Worm (Caenorhabditis elegans) whole organism, young adult: ENCODE results near the gene gss-1.

Experiments
- B0261.1 ChIP-seq: sonication (generic microtip); optimal IDR thresholded peaks from 2 replicates; lab custom pipeline; 2016; ENCODE audit warnings: mild to moderate bottlenecking, missing genetic modification characterization, moderate library complexity, missing compliant biosample characterization
- C06A6.2 ChIP-seq: fragments of 200-800 bp; sonication (Bioruptor generic); conservative IDR thresholded peaks from 2 replicates; pipeline ENCODE4 v1.3.6; 2022; ENCODE audit warnings: missing genetic modification characterization, missing compliant biosample characterization
- C17E4.6 ChIP-seq: fragments of 200-800 bp; sonication (Bioruptor generic); IDR thresholded peaks from 2 replicates; pipeline ENCODE4 v1.3.6; 2022; ENCODE audit warnings: missing genetic modification reagents, missing genetic modification characterization, missing compliant biosample characterization
- F39B2.1 ChIP-seq: fragments of 200-800 bp; sonication (Bioruptor generic); IDR thresholded peaks from 2 replicates; pipeline ENCODE4 v1.3.6; 2022; ENCODE audit warnings: missing genetic modification reagents, missing genetic modification characterization, missing compliant biosample characterization
- K11D2.4 ChIP-seq: fragments of 200-800 bp; sonication (Bioruptor generic); IDR thresholded peaks from 2 replicates; pipeline ENCODE4 v1.3.6; 2022; ENCODE audit warnings: missing genetic modification reagents, missing genetic modification characterization, missing compliant biosample characterization
- T07F8.4 ChIP-seq: sonication (generic microtip); optimal IDR thresholded peaks from 2 replicates; lab custom pipeline; 2016; ENCODE audit warnings: mild to moderate bottlenecking, missing genetic modification characterization, moderate library complexity, missing compliant biosample characterization
- ama-1 ChIP-seq, 3 experiments: fragments of 150-350 bp in 1 of 3; sonication (generic microtip) in 2 of 3; optimal IDR thresholded peaks; 2 replicates each; lab custom pipeline; 2014 to 2018; ENCODE audit warnings: missing biosample characterization in 2 of 3, missing genetic modification characterization in 2 of 3, missing genetic modification reagents in 2 of 3
- aptf-2 ChIP-seq: fragments of 200-800 bp; sonication (Bioruptor generic); conservative IDR thresholded peaks from 2 replicates; pipeline ENCODE4 v1.3.6; 2022; ENCODE audit warnings: missing genetic modification reagents, missing genetic modification characterization, missing compliant biosample characterization
- atf-7 ChIP-seq: sonication (generic microtip); optimal IDR thresholded peaks from 2 replicates; lab custom pipeline; 2017; ENCODE audit warnings: mild to moderate bottlenecking, missing genetic modification characterization, missing compliant biosample characterization
- bed-2 ChIP-seq: fragments of 200-800 bp; sonication (Bioruptor generic); IDR thresholded peaks from 2 replicates; pipeline ENCODE4 v1.3.6; 2022; ENCODE audit warnings: missing genetic modification reagents, missing genetic modification characterization, missing compliant biosample characterization
- ccch-3 ChIP-seq: fragments of 200-800 bp; sonication (Bioruptor generic); optimal IDR thresholded peaks from 2 replicates; lab custom pipeline; 2018; ENCODE audit warnings: mild to moderate bottlenecking, missing genetic modification characterization, missing compliant biosample characterization
- cebp-1 ChIP-seq, 2 experiments: fragments of 200-800 bp in 1 of 2; sonication (Bioruptor generic) in 1 of 2; sonication (generic microtip) in 1 of 2; IDR thresholded peaks in 1 of 2; optimal IDR thresholded peaks in 1 of 2; 2 replicates each; pipeline versions ENCODE4 v1.3.6 to Lab custom; 2017 to 2022; ENCODE audit warnings: missing compliant biosample characterization in 2 of 2, missing genetic modification characterization in 2 of 2, mild to moderate bottlenecking in 1 of 2, missing genetic modification reagents in 1 of 2, moderate library complexity in 1 of 2
- cebp-2 ChIP-seq: fragments of 200-800 bp; sonication (Bioruptor generic); IDR thresholded peaks from 2 replicates; pipeline ENCODE4 v1.3.6; 2022; ENCODE audit warnings: missing genetic modification characterization, missing compliant biosample characterization
- die-1 ChIP-seq: sonication (generic microtip); optimal IDR thresholded peaks from 2 replicates; lab custom pipeline; 2016; ENCODE audit warnings: missing genotype, mild to moderate bottlenecking, missing genetic modification characterization, missing compliant biosample characterization
- dpff-1 ChIP-seq: sonication (generic microtip); optimal IDR thresholded peaks from 2 replicates; lab custom pipeline; 2017; ENCODE audit warnings: mild to moderate bottlenecking, missing genetic modification characterization, missing compliant biosample characterization
- egl-44 ChIP-seq: fragments of 200-800 bp; sonication (Bioruptor generic); IDR thresholded peaks from 2 replicates; pipeline ENCODE4 v1.3.6; 2022; ENCODE audit warnings: missing genetic modification reagents, missing genetic modification characterization, missing compliant biosample characterization
- hmg-1.2 ChIP-seq: fragments of 200-800 bp; sonication (Bioruptor generic); IDR thresholded peaks from 2 replicates; pipeline ENCODE4 v1.3.6; 2022; ENCODE audit warnings: missing genetic modification reagents, missing genetic modification characterization, missing compliant biosample characterization
- hmg-20 ChIP-seq: fragments of 200-800 bp; sonication (Bioruptor generic); IDR thresholded peaks from 2 replicates; pipeline ENCODE4 v1.3.6; 2022; ENCODE audit warnings: missing genetic modification reagents, missing genetic modification characterization, missing compliant biosample characterization
- lin-40 ChIP-seq: sonication (generic microtip); optimal IDR thresholded peaks from 2 replicates; lab custom pipeline; 2016; ENCODE audit warnings: missing genetic modification characterization, mild to moderate bottlenecking, missing compliant biosample characterization, missing genotype, missing genetic modification reagents
- madf-3 ChIP-seq: fragments of 200-800 bp; sonication (Bioruptor generic); IDR thresholded peaks from 2 replicates; pipeline ENCODE4 v1.3.6; 2022; ENCODE audit warnings: missing genetic modification reagents, missing genetic modification characterization, missing compliant biosample characterization
- madf-6 ChIP-seq: fragments of 200-800 bp; sonication (Bioruptor generic); IDR thresholded peaks from 2 replicates; pipeline ENCODE4 v1.3.6; 2022; ENCODE audit warnings: missing genetic modification reagents, missing genetic modification characterization, missing compliant biosample characterization
- mel-28 ChIP-seq: sonication (generic microtip); optimal IDR thresholded peaks from 2 replicates; lab custom pipeline; 2016; ENCODE audit warnings: borderline replicate concordance, mild to moderate bottlenecking, missing genetic modification characterization, missing compliant biosample characterization
- mes-4 ChIP-seq: sonication (generic microtip); optimal IDR thresholded peaks from 2 replicates; lab custom pipeline; 2016; ENCODE audit warnings: missing genotype, missing genetic modification characterization, missing compliant biosample characterization
- mxl-1 ChIP-seq: sonication (generic microtip); optimal IDR thresholded peaks from 2 replicates; lab custom pipeline; 2016; ENCODE audit warnings: missing genetic modification characterization, missing compliant biosample characterization
- pbrm-1 ChIP-seq: fragments of 200-800 bp; sonication (Bioruptor generic); IDR thresholded peaks from 2 replicates; pipeline ENCODE4 v1.3.6; 2022; ENCODE audit warnings: missing genetic modification reagents, missing genetic modification characterization, missing compliant biosample characterization
- pha-4 ChIP-seq: fragments of 150-350 bp; sonication (generic microtip); optimal IDR thresholded peaks from 2 replicates; lab custom pipeline; 2014; ENCODE audit warnings: missing biosample characterization, missing genetic modification reagents, missing genetic modification characterization
- rcor-1 ChIP-seq: fragments of 200-800 bp; sonication (Bioruptor generic); IDR thresholded peaks from 2 replicates; pipeline ENCODE4 v1.3.6; 2022; ENCODE audit warnings: missing genetic modification reagents, missing genetic modification characterization, missing compliant biosample characterization
- repo-1 ChIP-seq: sonication (generic microtip); optimal IDR thresholded peaks from 2 replicates; lab custom pipeline; 2017; ENCODE audit warnings: mild to moderate bottlenecking, missing genetic modification characterization, missing compliant biosample characterization
- sptf-2 ChIP-seq: fragments of 200-800 bp; sonication (Bioruptor generic); optimal IDR thresholded peaks from 2 replicates; lab custom pipeline; 2018; ENCODE audit warnings: mild to moderate bottlenecking, missing genetic modification characterization, missing compliant biosample characterization
- tbp1 ChIP-seq: fragments of 200-800 bp; sonication (Bioruptor generic); optimal IDR thresholded peaks from 2 replicates; lab custom pipeline; 2018; ENCODE audit warnings: mild to moderate bottlenecking, missing genetic modification characterization, missing compliant biosample characterization
- tbx-9 ChIP-seq: sonication (generic microtip); optimal IDR thresholded peaks from 2 replicates; lab custom pipeline; 2016; ENCODE audit warnings: borderline replicate concordance, missing genetic modification characterization, inconsistent platforms, missing compliant biosample characterization
- unc-62 ChIP-seq: fragments of 150-350 bp; optimal IDR thresholded peaks from 2 replicates; lab custom pipeline; 2014; ENCODE audit warnings: missing biosample characterization, missing genetic modification reagents, missing genetic modification characterization
- ztf-25 ChIP-seq: fragments of 200-800 bp; sonication (Bioruptor generic); IDR thresholded peaks from 2 replicates; pipeline ENCODE4 v1.3.6; 2022; ENCODE audit warnings: missing genetic modification reagents, missing genetic modification characterization, missing compliant biosample characterization

The gss-1 gene

DNA sequence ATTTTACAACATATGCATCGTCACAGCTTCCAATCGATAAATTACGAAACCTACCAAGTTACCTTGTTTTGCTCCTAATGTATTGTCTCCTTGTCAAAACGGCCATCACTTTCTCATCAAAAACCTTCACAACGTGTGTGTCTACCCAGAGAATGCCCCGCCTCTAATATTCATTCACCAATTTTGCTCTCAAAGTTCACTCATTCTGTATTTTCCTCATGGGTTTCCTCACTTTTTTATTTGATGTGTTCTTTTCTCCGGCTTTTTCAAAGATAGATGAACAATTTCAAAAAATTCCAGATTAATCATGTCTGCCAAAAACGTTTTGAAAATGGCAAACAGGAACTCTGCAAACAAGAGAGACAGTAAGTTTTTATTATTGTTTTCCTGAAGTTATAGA, 31.0 kb downstream of the gss-1 start, which contains the start of gene C06C3.7:
C06C3.7 (plus strand) TSS at position 301 of the 400 bp plus-strand sequence.
- TF ChIP-seq C06A6.2 = no peak
- no peak for TF ChIP-seq hmg-1.2
- TF ChIP-seq mxl-1 (tag; lab: Kevin White, UChicago) = no peak
- no peak for TF ChIP-seq repo-1 (tag; lab: Kevin White, UChicago)
- TF ChIP-seq egl-44 (GFP tag; lab: Robert Waterston, UW) = no peak
- no peak for TF ChIP-seq mes-4 (tag; lab: Kevin White, UChicago)
- no peak for TF ChIP-seq hmg-20 (GFP tag; lab: Robert Waterston, UW)
- TF ChIP-seq K11D2.4 (GFP tag; lab: Robert Waterston, UW) = no peak
- TF ChIP-seq bed-2 = no peak
- TF ChIP-seq C17E4.6 (GFP tag; lab: Robert Waterston, UW) = no peak
- no peak for TF ChIP-seq ccch-3 (GFP tag; lab: Kevin White, UChicago)
- no peak for TF ChIP-seq B0261.1 (tag; lab: Kevin White, UChicago)

DNA sequence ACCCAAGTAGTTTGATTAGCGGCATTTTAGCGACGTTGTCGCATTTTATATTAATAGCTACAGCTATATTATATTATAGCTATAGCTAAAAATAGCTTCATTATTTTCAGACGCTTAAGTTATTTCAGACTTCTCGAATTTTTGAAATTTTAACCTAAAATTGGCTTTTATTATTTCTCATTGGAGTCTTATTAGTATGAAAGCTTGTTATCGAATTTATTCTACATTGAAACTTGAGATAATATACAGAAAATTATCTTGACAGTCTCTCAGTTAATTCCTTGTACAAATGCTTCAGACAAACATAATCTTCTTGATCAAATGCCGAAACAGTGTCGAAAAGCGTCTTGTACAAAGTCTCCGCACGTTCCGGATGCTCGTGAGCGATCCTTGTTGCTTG, 36.4 kb downstream of the gss-1 start, which contains the start of gene srh-48:
srh-48 (plus strand) TSS at position 301 of the 400 bp plus-strand sequence.
- TF ChIP-seq unc-62 (GFP tag; lab: Kevin White, UChicago) = no peak
- no peak for TF ChIP-seq mel-28 (tag; lab: Kevin White, UChicago)

DNA sequence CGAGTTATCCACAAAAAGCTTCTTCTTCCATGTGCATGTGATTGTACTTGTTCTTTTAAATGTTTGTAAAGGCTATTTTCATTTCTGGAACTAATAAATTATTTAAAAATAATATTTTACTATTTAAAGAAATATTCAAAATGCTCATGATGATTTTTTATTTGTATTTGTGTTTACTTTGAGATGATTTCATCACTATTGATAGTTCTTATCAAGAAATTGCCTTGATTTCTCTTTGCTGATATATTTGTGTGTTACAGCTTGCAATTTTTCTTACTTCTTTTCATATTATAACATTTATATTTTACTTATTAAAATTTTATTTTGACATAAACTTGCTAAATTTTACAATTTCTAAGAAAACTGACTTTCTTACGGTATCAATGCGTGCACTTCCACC, 38.1 kb downstream of the gss-1 start:
- TF ChIP-seq dpff-1 (tag; lab: Kevin White, UChicago) (no peak), pbrm-1 (GFP tag; lab: Robert Waterston, UW) (no peak), cebp-1 (GFP tag; IDR thresholded peaks at IDR 0.05; lab: Robert Waterston, UW) (no peak), cebp-1 (tag; optimal IDR thresholded peaks at IDR 0.05; lab: Kevin White, UChicago) (no peak), repo-1 (tag; lab: Kevin White, UChicago) (no peak), ama-1 (optimal IDR thresholded peaks at IDR 0.05; lab: Kevin White, UChicago) (no peak), ama-1 (GFP tag; optimal IDR thresholded peaks at IDR 0.05; lab: Kevin White, UChicago) (no peak), pha-4 (tag; lab: Kevin White, UChicago) (no peak)

DNA sequence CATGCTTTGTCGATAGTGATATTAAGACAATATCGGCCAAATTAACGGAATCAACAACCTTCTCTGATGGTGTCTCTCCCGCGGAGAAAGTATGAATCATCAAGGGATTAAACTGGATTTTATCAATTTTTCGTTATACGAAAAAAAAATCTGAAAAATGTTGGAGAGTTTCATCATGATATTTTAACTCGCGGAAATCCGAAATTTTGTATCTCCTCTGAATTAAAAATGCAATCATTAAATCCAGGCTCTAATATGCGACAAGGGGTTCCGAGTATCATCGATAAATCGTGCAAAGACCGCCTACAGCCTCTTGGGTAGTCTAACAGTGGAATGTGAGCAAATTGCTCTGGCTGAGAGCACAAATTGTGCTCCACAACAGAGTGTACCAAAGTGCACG, 39.1 kb downstream of the gss-1 start, which contains the start of gene C06C3.10:
C06C3.10 (minus strand) TSS at position 101 of the 400 bp plus-strand sequence.
- TF ChIP-seq aptf-2 (GFP tag; lab: Robert Waterston, UW) (no peak), lin-40 (no peak), F39B2.1 (GFP tag; lab: Robert Waterston, UW) (no peak), madf-6 (no peak), rcor-1 (GFP tag; lab: Robert Waterston, UW) (no peak), T07F8.4 (tag; lab: Kevin White, UChicago) (no peak), pbrm-1 (GFP tag; lab: Robert Waterston, UW) (no peak), die-1 (tag; lab: Kevin White, UChicago) (no peak), tbp1 (no peak), ztf-25 (GFP tag; lab: Robert Waterston, UW) (no peak), tbx-9 (tag; lab: Kevin White, UChicago) (no peak), cebp-1 (GFP tag; IDR thresholded peaks at IDR 0.05; lab: Robert Waterston, UW) (no peak), cebp-1 (tag; optimal IDR thresholded peaks at IDR 0.05; lab: Kevin White, UChicago) (no peak), madf-3 (no peak), cebp-2 (GFP tag; lab: Robert Waterston, UW) (no peak), atf-7 (tag; lab: Kevin White, UChicago) (no peak), K11D2.4 (GFP tag; lab: Robert Waterston, UW) (no peak), sptf-2 (GFP tag; lab: Kevin White, UChicago) (no peak)
